Fruit fly (Drosophila melanogaster) whole organism, embryonic: ENCODE results near the gene CG31816.
A peak's percentile ranks its signal among the peaks of the same experiment; 100 is the strongest.

Experiments
- Adf1 ChIP-seq: fragments of 200-800 bp; sonication (Bioruptor generic); IDR thresholded peaks from 2 replicates; pipeline ENCODE4 v1.3.6; 2022; ENCODE audit warnings: missing biosample characterization, missing genetic modification characterization
- BEAF-32 ChIP-seq: fragments of 200-800 bp; sonication (Bioruptor generic); optimal IDR thresholded peaks from 3 replicates; lab custom pipeline; 2017; ENCODE audit warnings: missing biosample characterization, missing genetic modification characterization, mild to moderate bottlenecking, moderate library complexity, missing genetic modification reagents
- CG10543 ChIP-seq: fragments of 200-800 bp; sonication (Bioruptor generic); optimal IDR thresholded peaks from 3 replicates; lab custom pipeline; 2017; ENCODE audit warnings: missing biosample characterization, mild to moderate bottlenecking, missing genetic modification characterization, moderate library complexity
- CG11085 ChIP-seq: fragments of 200-800 bp; sonication (Bioruptor generic); IDR thresholded peaks from 2 replicates; pipeline ENCODE4 v1.3.6; 2022; ENCODE audit warnings: missing biosample characterization, missing genetic modification characterization
- CG11504 ChIP-seq: fragments of 200-800 bp; sonication (Bioruptor generic); optimal IDR thresholded peaks from 3 replicates; lab custom pipeline; 2019; ENCODE audit warnings: missing biosample characterization, mild to moderate bottlenecking, missing genetic modification characterization, moderate library complexity
- CG12104 ChIP-seq: fragments of 200-800 bp; sonication (Bioruptor generic); optimal IDR thresholded peaks from 3 replicates; lab custom pipeline; 2016; ENCODE audit warnings: missing biosample characterization, missing genetic modification characterization
- CG12219 ChIP-seq: fragments of 200-800 bp; sonication (Bioruptor generic); optimal IDR thresholded peaks from 3 replicates; lab custom pipeline; 2018; ENCODE audit warnings: missing biosample characterization, mild to moderate bottlenecking, missing genetic modification characterization
- CG13624 ChIP-seq: fragments of 200-800 bp; sonication (Bioruptor generic); optimal IDR thresholded peaks from 2 replicates; lab custom pipeline; 2016; ENCODE audit warnings: missing biosample characterization, missing genetic modification characterization
- CG1529 ChIP-seq: fragments of 200-800 bp; sonication (Bioruptor generic); optimal IDR thresholded peaks from 3 replicates; lab custom pipeline; 2018; ENCODE audit warnings: missing biosample characterization, missing genetic modification characterization
- CG1603 ChIP-seq: fragments of 200-800 bp; sonication (Bioruptor generic); optimal IDR thresholded peaks from 2 replicates; lab custom pipeline; 2019; ENCODE audit warnings: missing biosample characterization, mild to moderate bottlenecking, missing genetic modification characterization, moderate library complexity
- CG16815 ChIP-seq: fragments of 200-800 bp; sonication (Bioruptor generic); optimal IDR thresholded peaks from 3 replicates; lab custom pipeline; 2017; ENCODE audit warnings: missing biosample characterization, mild to moderate bottlenecking, missing genetic modification characterization
- CG17912 ChIP-seq: fragments of 200-800 bp; sonication (Bioruptor generic); optimal IDR thresholded peaks from 2 replicates; lab custom pipeline; 2018; ENCODE audit warnings: missing biosample characterization, mild to moderate bottlenecking, missing genetic modification characterization
- CG18476 ChIP-seq: fragments of 200-800 bp; sonication (Bioruptor generic); optimal IDR thresholded peaks from 2 replicates; lab custom pipeline; 2016; ENCODE audit warnings: missing biosample characterization, mild to moderate bottlenecking, missing genetic modification characterization
- CG18599 ChIP-seq: fragments of 200-800 bp; sonication (Bioruptor generic); optimal IDR thresholded peaks from 3 replicates; lab custom pipeline; 2017; ENCODE audit warnings: missing biosample characterization, missing genetic modification characterization, mild to moderate bottlenecking, moderate library complexity, missing genetic modification reagents
- CG33557 ChIP-seq: fragments of 200-800 bp; sonication (Bioruptor generic); optimal IDR thresholded peaks from 2 replicates; lab custom pipeline; 2019; ENCODE audit warnings: missing biosample characterization, mild to moderate bottlenecking, missing genetic modification characterization, moderate library complexity
- CG3726 ChIP-seq: fragments of 200-800 bp; sonication (Bioruptor generic); IDR thresholded peaks from 3 replicates; pipeline ENCODE4, ENCODE4 v1.3.6; 2022; ENCODE audit warnings: missing biosample characterization, missing genetic modification characterization
- CG4282 ChIP-seq: fragments of 200-800 bp; sonication (Bioruptor generic); optimal IDR thresholded peaks from 2 replicates; lab custom pipeline; 2016; ENCODE audit warnings: missing biosample characterization, missing genetic modification characterization
- CG43689 ChIP-seq: fragments of 200-800 bp; sonication (Bioruptor generic); IDR thresholded peaks from 2 replicates; pipeline ENCODE4 v1.3.6; 2022; ENCODE audit warnings: missing biosample characterization, missing genetic modification characterization
- CG6654 ChIP-seq: fragments of 200-800 bp; sonication (Bioruptor generic); optimal IDR thresholded peaks from 2 replicates; lab custom pipeline; 2017; ENCODE audit warnings: missing biosample characterization, mild to moderate bottlenecking, missing genetic modification characterization
- CG6854 ChIP-seq: fragments of 200-800 bp; sonication (Bioruptor generic); optimal IDR thresholded peaks from 3 replicates; lab custom pipeline; 2017; ENCODE audit warnings: missing biosample characterization, mild to moderate bottlenecking, missing genetic modification characterization
- CG7357 ChIP-seq: fragments of 200-800 bp; sonication (Bioruptor generic); IDR thresholded peaks from 3 replicates; pipeline ENCODE4 v1.3.6; 2022; ENCODE audit warnings: missing biosample characterization, missing genetic modification characterization
- D19A ChIP-seq: fragments of 200-800 bp; optimal IDR thresholded peaks from 3 replicates; lab custom pipeline; 2019; ENCODE audit warnings: missing biosample characterization, mild to moderate bottlenecking, missing genetic modification characterization, moderate library complexity
- D19B ChIP-seq: fragments of 200-800 bp; sonication (Bioruptor generic); optimal IDR thresholded peaks from 2 replicates; lab custom pipeline; 2017; ENCODE audit warnings: missing biosample characterization, mild to moderate bottlenecking, missing genetic modification characterization
- ERR ChIP-seq: fragments of 200-800 bp; sonication (Bioruptor generic); optimal IDR thresholded peaks from 2 replicates; lab custom pipeline; 2016; ENCODE audit warnings: missing biosample characterization, missing genetic modification characterization
- Lhr ChIP-seq: fragments of 200-800 bp; sonication (Bioruptor generic); optimal IDR thresholded peaks from 3 replicates; lab custom pipeline; 2017; ENCODE audit warnings: mild to moderate bottlenecking, missing biosample characterization, missing genetic modification reagents, missing genetic modification characterization
- MBD-R2 ChIP-seq: fragments of 200-800 bp; sonication (Bioruptor generic); IDR thresholded peaks from 2 replicates; pipeline ENCODE4 v1.3.6; 2022; ENCODE audit warnings: missing biosample characterization, missing genetic modification characterization
- Mrtf ChIP-seq: fragments of 200-800 bp; sonication (Bioruptor generic); IDR thresholded peaks from 3 replicates; pipeline ENCODE4 v1.3.6; 2022; ENCODE audit warnings: missing biosample characterization, missing genetic modification characterization
- Nf-YA ChIP-seq: fragments of 200-800 bp; sonication (Bioruptor generic); IDR thresholded peaks from 2 replicates; pipeline ENCODE4 v1.3.6; 2022; ENCODE audit warnings: missing biosample characterization, missing genetic modification characterization
- Nf-YC ChIP-seq: fragments of 200-800 bp; optimal IDR thresholded peaks from 3 replicates; lab custom pipeline; 2019; ENCODE audit warnings: missing biosample characterization, mild to moderate bottlenecking, missing genetic modification characterization, moderate library complexity
- Optix ChIP-seq: fragments of 200-800 bp; sonication (Bioruptor generic); IDR thresholded peaks from 3 replicates; pipeline ENCODE4 v1.3.6; 2022; ENCODE audit warnings: missing biosample characterization, missing genetic modification characterization
- bowl ChIP-seq: fragments of 200-800 bp; sonication (Bioruptor generic); IDR thresholded peaks from 2 replicates; pipeline ENCODE4 v1.3.6; 2022; ENCODE audit warnings: missing biosample characterization, missing genetic modification characterization
- br ChIP-seq: fragments of >200 bp; optimal IDR thresholded peaks from 2 replicates; lab custom pipeline; 2017
- cas ChIP-seq: fragments of 200-800 bp; sonication (Bioruptor generic); IDR thresholded peaks from 2 replicates; pipeline ENCODE4 v1.3.6; 2022; ENCODE audit warnings: missing biosample characterization, missing genetic modification characterization
- ewg ChIP-seq: fragments of 200-800 bp; sonication (Bioruptor generic); optimal IDR thresholded peaks from 3 replicates; lab custom pipeline; 2017; ENCODE audit warnings: mild to moderate bottlenecking, missing biosample characterization, missing genetic modification reagents, missing genetic modification characterization
- ftz-f1 ChIP-seq: fragments of 200-800 bp; sonication (Bioruptor generic); optimal IDR thresholded peaks from 2 replicates; lab custom pipeline; 2016; ENCODE audit warnings: missing biosample characterization, missing genetic modification characterization
- gfzf ChIP-seq: fragments of 200-800 bp; sonication (Bioruptor generic); optimal IDR thresholded peaks from 2 replicates; lab custom pipeline; 2016; ENCODE audit warnings: missing biosample characterization, mild to moderate bottlenecking, missing genetic modification characterization, moderate library complexity
- ham ChIP-seq: fragments of 200-800 bp; sonication (Bioruptor generic); IDR thresholded peaks from 2 replicates; pipeline ENCODE4 v1.3.6; 2022; ENCODE audit warnings: missing biosample characterization, missing genetic modification characterization
- hth ChIP-seq: fragments of >200 bp; optimal IDR thresholded peaks from 2 replicates; lab custom pipeline; 2017; ENCODE audit warnings: inconsistent platforms
- inv ChIP-seq: fragments of 200-800 bp; sonication (Bioruptor generic); IDR thresholded peaks from 2 replicates; pipeline ENCODE4 v1.3.6; 2022; ENCODE audit warnings: missing biosample characterization, missing genetic modification characterization; ENCODE audit not compliant: partially characterized antibody
- ken ChIP-seq: fragments of 200-800 bp; sonication (Bioruptor generic); IDR thresholded peaks from 3 replicates; pipeline ENCODE4 v1.3.6; 2022; ENCODE audit warnings: missing biosample characterization, missing genetic modification characterization
- odd ChIP-seq: fragments of 200-800 bp; sonication (Bioruptor generic); optimal IDR thresholded peaks from 2 replicates; lab custom pipeline; 2017; ENCODE audit warnings: missing biosample characterization, mild to moderate bottlenecking, missing genetic modification characterization
- org-1 ChIP-seq: fragments of 200-800 bp; sonication (Bioruptor generic); optimal IDR thresholded peaks from 2 replicates; lab custom pipeline; 2017; ENCODE audit warnings: missing biosample characterization, missing genetic modification characterization
- pan ChIP-seq, 4 experiments: fragments of >200 bp in 3 of 4; fragments of 200-800 bp in 1 of 4; sonication (Bioruptor generic) in 1 of 4; optimal IDR thresholded peaks in 3 of 4; IDR thresholded peaks in 1 of 4; 2 replicates each; pipeline versions ENCODE4 v1.3.6 to Lab custom; 2017 to 2022; ENCODE audit warnings: missing biosample characterization in 2 of 4, missing genetic modification characterization in 2 of 4, mixed read lengths in 1 of 4
- pho ChIP-seq: fragments of 200-800 bp; sonication (Bioruptor generic); optimal IDR thresholded peaks from 2 replicates; lab custom pipeline; 2016; ENCODE audit warnings: missing biosample characterization, missing genetic modification characterization
- pum ChIP-seq: fragments of 200-800 bp; sonication (Bioruptor generic); optimal IDR thresholded peaks from 2 replicates; lab custom pipeline; 2016; ENCODE audit warnings: missing biosample characterization, missing genetic modification characterization
- scrt ChIP-seq: fragments of 200-800 bp; sonication (Bioruptor generic); optimal IDR thresholded peaks from 2 replicates; lab custom pipeline; 2018; ENCODE audit warnings: missing biosample characterization, mild to moderate bottlenecking, missing genetic modification characterization, moderate library complexity
- ttk ChIP-seq: fragments of 200-800 bp; sonication (Bioruptor generic); IDR thresholded peaks from 2 replicates; pipeline ENCODE4 v2.1.2; 2022; ENCODE audit warnings: missing biosample characterization, missing genetic modification characterization
- unc-4 ChIP-seq: fragments of 200-800 bp; sonication (Bioruptor generic); IDR thresholded peaks from 2 replicates; pipeline ENCODE4 v1.3.6; 2022; ENCODE audit warnings: missing biosample characterization, missing genetic modification characterization; ENCODE audit not compliant: partially characterized antibody
- vnd ChIP-seq: fragments of 200-800 bp; sonication (Bioruptor generic); IDR thresholded peaks from 3 replicates; pipeline ENCODE4 v1.3.6; 2022; ENCODE audit warnings: missing biosample characterization, missing genetic modification characterization; ENCODE audit not compliant: partially characterized antibody
- yki ChIP-seq: fragments of >200 bp; optimal IDR thresholded peaks from 3 replicates; lab custom pipeline; 2018

Gene CG31816

dm6 chr2L:16529485-16530413, 12.6 kb upstream of the CG31816 start:
- TF ChIP-seq CG18476 (GFP tag; lab: Kevin White, UChicago) (no peak), CG3726 (GFP tag; lab: Robert Waterston, UW) (no peak), D19A (tag; lab: Kevin White, UChicago) (no peak), CG1603 (no peak), CG7357 (GFP tag; lab: Robert Waterston, UW) (no peak), ERR (GFP tag; lab: Kevin White, UChicago) (no peak), Nf-YA (no peak), br (lab: Kevin White, UChicago) (no peak), CG16815 (GFP tag; lab: Kevin White, UChicago) (no peak), scrt (GFP tag; lab: Kevin White, UChicago) (no peak), pho (GFP tag; lab: Kevin White, UChicago) (no peak), CG43689 (GFP tag; lab: Robert Waterston, UW) (no peak), pan (optimal IDR thresholded peaks at IDR 0.05; lab: Kevin White, UChicago) (no peak), pan (GFP tag; optimal IDR thresholded peaks at IDR 0.05 in 1 of 2, IDR thresholded peaks at IDR 0.05 in 1 of 2) (no peak), ham (GFP tag; lab: Robert Waterston, UW) (no peak), unc-4 (GFP tag; lab: Robert Waterston, UW) (no peak), D19B (GFP tag; lab: Kevin White, UChicago) (no peak), gfzf (GFP tag; lab: Kevin White, UChicago) (no peak), pum (GFP tag; lab: Kevin White, UChicago) (no peak), hth (lab: Kevin White, UChicago) (no peak), BEAF-32 (no peak), Adf1 (GFP tag; lab: Robert Waterston, UW) (peak; percentile 51; the same call in 1 of the 2 replicates), CG1529 (GFP tag; lab: Kevin White, UChicago) (no peak), ewg (GFP tag; lab: Kevin White, UChicago) (no peak), CG17912 (GFP tag; lab: Kevin White, UChicago) (no peak), Optix (GFP tag; lab: Robert Waterston, UW) (no peak), yki (lab: Kevin White, UChicago) (no peak), CG10543 (GFP tag; lab: Kevin White, UChicago) (peak; percentile 53), odd (GFP tag; lab: Kevin White, UChicago) (no peak), CG4282 (GFP tag; lab: Kevin White, UChicago) (no peak), CG11085 (GFP tag; lab: Robert Waterston, UW) (no peak), CG12104 (GFP tag; lab: Kevin White, UChicago) (no peak), CG11504 (tag; lab: Kevin White, UChicago) (no peak), bowl (GFP tag; lab: Robert Waterston, UW) (no peak), org-1 (no peak), MBD-R2 (GFP tag; lab: Robert Waterston, UW) (no peak), Lhr (no peak), inv (no peak), CG12219 (GFP tag; lab: Kevin White, UChicago) (no peak), Mrtf (GFP tag; lab: Robert Waterston, UW) (no peak), CG13624 (GFP tag; lab: Kevin White, UChicago) (no peak), CG6654 (GFP tag; lab: Kevin White, UChicago) (no peak), CG18599 (no peak), ftz-f1 (GFP tag; lab: Kevin White, UChicago) (no peak), cas (GFP tag; lab: Robert Waterston, UW) (no peak), Nf-YC (no peak), vnd (GFP tag; lab: Robert Waterston, UW) (0 out of 3 replicates have a peak, but pooled peaks have one; percentile 28), ttk (GFP tag; lab: Robert Waterston, UW) (no peak), CG33557 (GFP tag; lab: Kevin White, UChicago) (no peak), ken (GFP tag; lab: Robert Waterston, UW) (0 out of 3 replicates have a peak, but pooled peaks have one; percentile 37), CG6854 (GFP tag; lab: Kevin White, UChicago) (no peak)
